Worm (Caenorhabditis elegans): Measurements from ENCODE around the gene C18H7.4.

C18H7.4 gene

DNA sequence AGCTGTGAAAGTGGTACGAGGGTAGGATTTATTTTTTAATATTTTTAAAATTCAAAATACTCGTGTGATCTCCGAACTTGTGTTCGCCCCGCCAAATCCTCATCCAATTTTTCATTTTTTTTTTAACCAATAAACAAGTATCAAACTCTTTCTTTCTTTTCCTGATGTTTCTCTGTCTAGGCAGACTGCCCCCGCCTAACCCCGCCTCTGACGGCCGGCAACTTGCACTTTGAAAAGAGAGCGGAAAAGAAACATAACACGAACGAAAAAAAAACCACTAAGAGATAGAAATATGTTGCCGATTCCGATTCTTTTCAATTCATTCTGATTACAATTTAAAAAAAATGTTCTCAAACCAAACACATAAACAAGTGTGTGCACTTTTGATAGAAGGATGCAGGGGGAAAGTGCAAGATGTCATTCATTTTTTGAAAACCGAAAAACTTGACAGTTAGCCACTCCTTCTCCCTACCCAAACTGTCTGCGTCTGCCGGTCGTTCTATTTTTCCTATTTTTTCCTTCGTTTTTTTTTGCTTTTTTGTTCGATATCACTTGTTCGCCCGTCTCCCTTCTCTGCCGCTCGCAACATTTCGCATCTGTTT lies 32.9 kb downstream of the C18H7.4 start:
- TF ChIP-seq pes-1 (GFP tag; IDR thresholded peaks at IDR 0.05) (no peak), tra-4 (tag; optimal IDR thresholded peaks at IDR 0.05) (no peak), F13C5.2 (tag; optimal IDR thresholded peaks at IDR 0.05) (no peak), B0310.2 (tag; optimal IDR thresholded peaks at IDR 0.05) (no peak), aly-1 (tag; optimal IDR thresholded peaks at IDR 0.05) (no peak), flt-1 (GFP tag; IDR thresholded peaks at IDR 0.05) (no peak), ama-1 (optimal IDR thresholded peaks at IDR 0.05) (no peak), tbx-37 (GFP tag; conservative IDR thresholded peaks at IDR 0.05) (no peak), ceh-13 (GFP tag; optimal IDR thresholded peaks at IDR 0.05) (no peak), ceh-36 (tag; optimal IDR thresholded peaks at IDR 0.05) (no peak), scrt-1 (GFP tag; IDR thresholded peaks at IDR 0.05) (no peak), hnd-1 (tag; optimal IDR thresholded peaks at IDR 0.05) (no peak), ets-7 (tag; optimal IDR thresholded peaks at IDR 0.05) (no peak), tbx-11 (GFP tag; IDR thresholded peaks at IDR 0.05) (no peak), hmg-4 (GFP tag; optimal IDR thresholded peaks at IDR 0.05) (no peak), sea-1 (GFP tag; conservative IDR thresholded peaks at IDR 0.05) (no peak), hmbx-1 (tag; optimal IDR thresholded peaks at IDR 0.05) (no peak)

DNA sequence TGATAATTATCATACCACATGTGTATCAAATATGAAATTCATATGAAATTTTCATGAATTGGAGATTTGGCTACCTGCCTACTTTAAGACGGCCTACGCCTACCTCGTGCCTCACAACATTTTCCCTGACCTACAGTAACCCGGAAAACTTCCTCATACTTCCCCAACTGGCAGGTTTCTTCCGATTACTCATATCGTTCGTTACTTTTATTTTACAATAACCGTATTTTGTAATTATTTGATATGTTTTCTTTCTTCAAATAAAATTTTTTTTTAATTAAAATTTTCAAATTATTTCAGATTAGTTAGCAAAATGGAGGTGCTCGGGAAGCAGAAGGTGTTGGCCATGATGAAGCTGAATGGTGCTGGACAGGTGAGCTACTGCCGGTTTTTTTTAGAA lies 34.1 kb downstream of the C18H7.4 start, which contains the start of gene nhr-76:
nhr-76 (plus strand) TSS at position 301 of the 400 bp plus-strand sequence.
- TF ChIP-seq hmbx-1 (tag; optimal IDR thresholded peaks at IDR 0.05) (no peak), scrt-1 (GFP tag; IDR thresholded peaks at IDR 0.05) (no peak), ets-7 (tag; optimal IDR thresholded peaks at IDR 0.05) (no peak), B0310.2 (tag; optimal IDR thresholded peaks at IDR 0.05) (no peak)

ce11 chrIV:630598-630997 lies 37.5 kb downstream of the C18H7.4 start:
- TF ChIP-seq tra-4 (tag; optimal IDR thresholded peaks at IDR 0.05) (no peak), ets-7 (tag; optimal IDR thresholded peaks at IDR 0.05) (no peak), tbx-37 (GFP tag; conservative IDR thresholded peaks at IDR 0.05) (no peak), ceh-36 (tag; optimal IDR thresholded peaks at IDR 0.05) (no peak), ceh-13 (GFP tag; optimal IDR thresholded peaks at IDR 0.05) (no peak), sea-1 (GFP tag; conservative IDR thresholded peaks at IDR 0.05) (no peak), B0310.2 (tag; optimal IDR thresholded peaks at IDR 0.05) (no peak), hmbx-1 (tag; optimal IDR thresholded peaks at IDR 0.05) (no peak), hnd-1 (tag; optimal IDR thresholded peaks at IDR 0.05) (no peak), F13C5.2 (tag; optimal IDR thresholded peaks at IDR 0.05) (no peak), hmg-4 (GFP tag; optimal IDR thresholded peaks at IDR 0.05) (no peak), pes-1 (GFP tag; IDR thresholded peaks at IDR 0.05) (no peak), aly-1 (tag; optimal IDR thresholded peaks at IDR 0.05) (no peak), ama-1 (optimal IDR thresholded peaks at IDR 0.05) (no peak), flt-1 (GFP tag; IDR thresholded peaks at IDR 0.05) (no peak), scrt-1 (GFP tag; IDR thresholded peaks at IDR 0.05) (no peak)

DNA sequence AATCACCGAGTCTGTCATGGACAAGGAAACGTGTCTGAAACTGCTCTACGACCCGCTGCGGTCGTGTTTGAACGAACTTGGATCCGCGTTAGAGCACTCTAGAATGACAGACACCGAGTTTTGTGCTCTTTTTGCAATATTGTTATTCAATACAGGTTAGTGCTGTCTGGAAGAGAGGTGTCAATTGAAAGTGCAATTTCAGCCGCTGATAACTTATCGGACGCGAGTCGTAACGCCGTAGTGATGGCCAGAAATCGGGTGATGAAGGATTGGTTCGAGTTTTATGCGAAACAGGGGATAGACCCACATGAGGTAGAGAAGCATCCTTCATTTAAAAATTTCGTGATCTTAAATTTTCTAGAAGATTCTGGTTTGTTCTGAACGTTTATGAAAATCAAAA lies 38.7 kb downstream of the C18H7.4 start:
- TF ChIP-seq ama-1 (optimal IDR thresholded peaks at IDR 0.05) (no peak), B0310.2 (tag; optimal IDR thresholded peaks at IDR 0.05) (no peak), ets-7 (tag; optimal IDR thresholded peaks at IDR 0.05) (no peak), scrt-1 (GFP tag; IDR thresholded peaks at IDR 0.05) (no peak), tbx-11 (GFP tag; IDR thresholded peaks at IDR 0.05) (no peak), F13C5.2 (tag; optimal IDR thresholded peaks at IDR 0.05) (no peak), hnd-1 (tag; optimal IDR thresholded peaks at IDR 0.05) (no peak), aly-1 (tag; optimal IDR thresholded peaks at IDR 0.05) (no peak), ceh-36 (tag; optimal IDR thresholded peaks at IDR 0.05) (no peak), ceh-13 (GFP tag; optimal IDR thresholded peaks at IDR 0.05) (no peak), hmg-4 (GFP tag; optimal IDR thresholded peaks at IDR 0.05) (no peak), flt-1 (GFP tag; IDR thresholded peaks at IDR 0.05) (no peak), tra-4 (tag; optimal IDR thresholded peaks at IDR 0.05) (no peak), pes-1 (GFP tag; IDR thresholded peaks at IDR 0.05) (no peak), tbx-37 (GFP tag; conservative IDR thresholded peaks at IDR 0.05) (no peak), hmbx-1 (tag; optimal IDR thresholded peaks at IDR 0.05) (no peak), sea-1 (GFP tag; conservative IDR thresholded peaks at IDR 0.05) (no peak)

ce11 chrIV:633565-633964 lies 40.4 kb downstream of the C18H7.4 start:
- no peak for TF ChIP-seq flt-1 (GFP tag; IDR thresholded peaks at IDR 0.05)
- TF ChIP-seq tra-4 (tag; optimal IDR thresholded peaks at IDR 0.05): no peak
- TF ChIP-seq aly-1 (tag; optimal IDR thresholded peaks at IDR 0.05): no peak
- TF ChIP-seq pes-1 (GFP tag; IDR thresholded peaks at IDR 0.05): no peak
- no peak for TF ChIP-seq hnd-1 (tag; optimal IDR thresholded peaks at IDR 0.05)

- no peak for TF ChIP-seq ama-1 (optimal IDR thresholded peaks at IDR 0.05)
- no peak for TF ChIP-seq B0310.2 (tag; optimal IDR thresholded peaks at IDR 0.05)
- TF ChIP-seq tbx-37 (GFP tag; conservative IDR thresholded peaks at IDR 0.05): no peak
- TF ChIP-seq ets-7 (tag; optimal IDR thresholded peaks at IDR 0.05): no peak
- no peak for TF ChIP-seq scrt-1 (GFP tag; IDR thresholded peaks at IDR 0.05)
- no peak for TF ChIP-seq pes-1 (GFP tag; IDR thresholded peaks at IDR 0.05)
- no peak for TF ChIP-seq tra-4 (tag; optimal IDR thresholded peaks at IDR 0.05)
- no peak for TF ChIP-seq ceh-36 (tag; optimal IDR thresholded peaks at IDR 0.05)
- no peak for TF ChIP-seq hmbx-1 (tag; optimal IDR thresholded peaks at IDR 0.05)
- no peak for TF ChIP-seq hmg-4 (GFP tag; optimal IDR thresholded peaks at IDR 0.05)
- TF ChIP-seq sea-1 (GFP tag; conservative IDR thresholded peaks at IDR 0.05): no peak
- no peak for TF ChIP-seq flt-1 (GFP tag; IDR thresholded peaks at IDR 0.05)
- no peak for TF ChIP-seq ceh-13 (GFP tag; optimal IDR thresholded peaks at IDR 0.05)
- TF ChIP-seq tbx-11 (GFP tag; IDR thresholded peaks at IDR 0.05): no peak
These were observed 46.0 kb downstream of the C18H7.4 start for ce11 chrIV:639167-639566.

ce11 chrIV:643481-643880 lies 50.4 kb downstream of the C18H7.4 start:
- TF ChIP-seq aly-1 (tag; optimal IDR thresholded peaks at IDR 0.05) (no peak), ceh-36 (tag; optimal IDR thresholded peaks at IDR 0.05) (no peak), flt-1 (GFP tag; IDR thresholded peaks at IDR 0.05) (no peak), hmbx-1 (tag; optimal IDR thresholded peaks at IDR 0.05) (no peak), tbx-11 (GFP tag; IDR thresholded peaks at IDR 0.05) (no peak), scrt-1 (GFP tag; IDR thresholded peaks at IDR 0.05) (no peak), hmg-4 (GFP tag; optimal IDR thresholded peaks at IDR 0.05) (no peak), tbx-37 (GFP tag; conservative IDR thresholded peaks at IDR 0.05) (no peak)

All from whole organism, early embryonic.